Fruit fly (Drosophila melanogaster) Kc167 (cell line): ENCODE results near the gene RecQ5.

Experiments
- Myc ChIP-seq: fragments of >200 bp; optimal IDR thresholded peaks from 2 replicates; lab custom pipeline; 2017; ENCODE audit warnings: missing external identifiers
- Sin3A ChIP-seq: fragments of >200 bp; optimal IDR thresholded peaks from 2 replicates; lab custom pipeline; 2018; ENCODE audit warnings: missing external identifiers
- h ChIP-seq: fragments of >200 bp; optimal IDR thresholded peaks from 3 replicates; lab custom pipeline; 2018; ENCODE audit warnings: missing external identifiers
- insv ChIP-seq: fragments of >200 bp; optimal IDR thresholded peaks from 3 replicates; lab custom pipeline; 2018; ENCODE audit warnings: missing external identifiers
- psq ChIP-seq: fragments of >200 bp; optimal IDR thresholded peaks from 2 replicates; lab custom pipeline; 2017; ENCODE audit warnings: missing external identifiers
- ttk ChIP-seq: sonication (Bioruptor generic); optimal IDR thresholded peaks from 2 replicates; lab custom pipeline; 2017; ENCODE audit warnings: missing external identifiers

RecQ5 gene

DNA sequence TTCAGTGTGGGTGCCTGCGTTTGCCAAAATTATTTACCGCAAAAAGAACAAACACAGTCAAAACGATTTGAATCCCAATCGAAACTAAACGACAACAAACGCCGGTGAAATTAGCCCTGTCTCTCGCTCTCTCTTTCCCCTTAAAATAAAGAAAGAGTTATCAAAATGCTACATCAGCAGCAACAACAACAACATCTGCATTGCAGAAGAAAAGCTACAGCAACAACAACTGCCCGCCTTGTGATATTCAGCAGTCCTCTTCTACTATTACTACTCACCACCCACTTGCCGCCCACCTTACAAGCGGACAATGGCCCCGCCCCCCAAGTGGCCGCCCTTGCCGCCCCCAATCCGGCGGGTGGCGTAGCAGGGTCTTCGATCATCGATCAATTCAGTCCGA is 1.0 kb upstream of the RecQ5 start:
- TF ChIP-seq Sin3A (lab: Kevin White, UChicago) (no peak), Myc (no peak), psq (lab: Kevin White, UChicago) (no peak), h (lab: Kevin White, UChicago) (no peak), ttk (lab: Kevin White, UChicago) (no peak), insv (lab: Kevin White, UChicago) (no peak)

dm6 chr3L:14625568-14625996 is 6.3 kb downstream of the RecQ5 start:
- TF ChIP-seq insv (lab: Kevin White, UChicago) (no peak), Myc (no peak), ttk (lab: Kevin White, UChicago) (no peak), h (lab: Kevin White, UChicago) (no peak), psq (lab: Kevin White, UChicago) (no peak)

- no peak for TF ChIP-seq ttk (lab: Kevin White, UChicago)
These were observed 7.2 kb downstream of the RecQ5 start for dm6 chr3L:14624425-14625309.

- TF ChIP-seq Myc: no peak
- TF ChIP-seq insv (lab: Kevin White, UChicago): no peak
- no peak for TF ChIP-seq ttk (lab: Kevin White, UChicago)
- no peak for TF ChIP-seq psq (lab: Kevin White, UChicago)
- TF ChIP-seq h (lab: Kevin White, UChicago): no peak
- no peak for TF ChIP-seq Sin3A (lab: Kevin White, UChicago)
These were observed 9.4 kb downstream of the RecQ5 start, which contains the start of gene CG9628 for dm6 chr3L:14622457-14622899. Gene CG9628 (plus strand): TSS chr3L:14622796.

- TF ChIP-seq ttk (lab: Kevin White, UChicago): no peak
- no peak for TF ChIP-seq Sin3A (lab: Kevin White, UChicago)
- TF ChIP-seq psq (lab: Kevin White, UChicago): no peak
- TF ChIP-seq insv (lab: Kevin White, UChicago): no peak
- TF ChIP-seq h (lab: Kevin White, UChicago): no peak
- TF ChIP-seq Myc: no peak
These were observed 10.4 kb downstream of the RecQ5 start for dm6 chr3L:14621464-14621863.

dm6 chr3L:14618942-14619341 is 12.9 kb downstream of the RecQ5 start:
- TF ChIP-seq Sin3A (lab: Kevin White, UChicago) (no peak), psq (lab: Kevin White, UChicago) (no peak), ttk (lab: Kevin White, UChicago) (no peak), Myc (no peak), h (lab: Kevin White, UChicago) (no peak), insv (lab: Kevin White, UChicago) (no peak)

DNA sequence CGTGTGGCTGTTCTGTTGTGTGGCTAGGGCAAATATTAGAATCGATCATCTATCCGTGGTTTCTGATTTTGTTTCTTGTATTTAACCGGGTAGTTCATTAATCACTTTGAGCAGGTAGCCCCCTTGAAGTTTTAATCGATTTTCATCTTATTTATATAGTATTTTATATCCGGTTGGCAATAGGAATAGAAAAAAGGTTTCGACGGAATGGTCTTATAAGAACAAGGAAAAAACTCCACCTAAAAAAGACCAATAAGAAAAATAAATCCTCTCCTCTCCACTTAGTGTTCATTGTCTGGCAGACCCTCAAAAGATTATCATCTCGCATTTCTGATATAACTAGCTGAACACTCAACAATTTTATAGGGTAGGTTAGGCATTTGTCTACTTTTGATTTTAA is 13.5 kb downstream of the RecQ5 start:
- TF ChIP-seq Sin3A (lab: Kevin White, UChicago) (no peak), insv (lab: Kevin White, UChicago) (no peak), ttk (lab: Kevin White, UChicago) (no peak), psq (lab: Kevin White, UChicago) (no peak), h (lab: Kevin White, UChicago) (no peak), Myc (no peak)

dm6 chr3L:14617511-14618217 is 14.2 kb downstream of the RecQ5 start:
- TF ChIP-seq Sin3A (lab: Kevin White, UChicago): no peak
- TF ChIP-seq Myc: no peak
- no peak for TF ChIP-seq h (lab: Kevin White, UChicago)
- no peak for TF ChIP-seq ttk (lab: Kevin White, UChicago)
- no peak for TF ChIP-seq psq (lab: Kevin White, UChicago)
- no peak for TF ChIP-seq insv (lab: Kevin White, UChicago)

DNA sequence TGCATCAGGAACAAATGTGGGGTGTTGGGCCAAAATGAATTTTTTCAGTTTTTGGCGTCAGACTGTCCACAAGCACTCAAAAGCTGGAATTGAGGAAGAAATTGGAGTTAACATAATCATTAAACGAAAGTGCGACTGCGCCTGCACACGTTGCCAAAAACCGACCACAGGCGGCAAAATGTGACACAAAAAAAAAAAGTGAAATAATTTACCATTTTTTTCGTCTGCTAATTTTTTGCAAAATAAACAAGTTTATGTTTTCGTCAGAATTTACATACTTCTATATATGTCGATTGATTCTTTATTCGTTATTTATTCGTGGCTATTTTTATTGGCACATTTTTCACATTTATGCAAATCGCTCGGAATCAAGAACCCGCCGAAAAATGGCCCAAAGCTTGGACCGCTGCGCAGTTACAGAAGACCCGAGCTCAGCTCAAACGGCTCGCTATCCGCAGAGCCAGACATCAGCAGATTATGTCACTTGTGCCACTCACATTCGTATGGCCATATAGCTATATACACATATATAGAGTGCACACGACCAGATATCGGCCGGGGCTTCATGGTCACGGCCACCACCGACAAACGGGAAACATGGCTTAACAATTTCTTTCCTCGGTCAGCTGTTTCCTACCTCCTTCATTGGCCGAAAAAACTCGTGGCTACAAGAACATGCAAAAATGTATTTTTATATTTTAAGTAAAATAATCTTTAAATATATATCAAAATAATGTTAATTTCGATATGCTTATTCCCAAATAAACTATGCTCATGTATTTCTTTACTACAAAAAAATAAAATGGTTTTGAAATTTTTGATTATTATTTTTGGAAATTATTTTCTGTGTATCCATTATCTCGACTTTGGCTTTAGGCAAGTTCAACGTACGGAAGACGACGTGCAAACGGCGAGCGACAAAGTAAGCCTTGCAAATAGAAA is 15.5 kb downstream of the RecQ5 start:
- TF ChIP-seq Sin3A (lab: Kevin White, UChicago) (no peak), ttk (lab: Kevin White, UChicago) (no peak), h (lab: Kevin White, UChicago) (no peak), Myc (no peak)

DNA sequence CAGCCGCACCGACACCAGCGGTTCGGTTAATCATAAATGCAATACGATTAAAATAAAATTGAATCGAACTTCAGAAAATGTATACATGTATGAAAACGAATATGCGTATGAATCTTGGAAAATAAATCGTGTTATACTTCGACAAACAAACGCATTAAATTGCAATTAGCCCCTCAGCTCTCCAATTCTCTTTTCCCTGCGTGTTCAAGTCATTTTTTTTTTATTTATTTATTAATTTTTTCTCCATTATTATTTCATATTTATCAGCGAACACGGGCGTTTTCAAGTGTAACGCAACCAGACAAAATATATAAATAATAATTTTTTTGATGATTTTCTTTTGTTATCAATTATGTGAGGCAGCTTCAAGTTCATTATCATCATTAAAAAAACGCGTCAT is 16.7 kb downstream of the RecQ5 start:
- TF ChIP-seq psq (lab: Kevin White, UChicago) (no peak), h (lab: Kevin White, UChicago) (no peak)
